Worm (Caenorhabditis elegans) whole organism, L2 larva: Measurements from ENCODE around the gene clec-238.

Source experiments
- blmp-1 ChIP-seq: sonication (generic microtip); optimal IDR thresholded peaks from 2 replicates; lab custom pipeline; 2017; ENCODE audit warnings: missing genetic modification characterization, mild to moderate bottlenecking, missing compliant biosample characterization, antibody characterized with exemption, moderate library complexity; ENCODE audit not compliant: insufficient read depth
- egl-27 ChIP-seq: sonication (generic microtip); optimal IDR thresholded peaks from 3 replicates; lab custom pipeline; 2017; ENCODE audit warnings: missing biosample characterization, missing genetic modification reagents, missing genetic modification characterization
- elt-3 ChIP-seq: sonication (generic microtip); optimal IDR thresholded peaks from 2 replicates; lab custom pipeline; 2017; ENCODE audit warnings: missing biosample characterization, missing genetic modification characterization
- fos-1 ChIP-seq: fragments of 150-350 bp; optimal IDR thresholded peaks from 2 replicates; lab custom pipeline; 2014; ENCODE audit warnings: missing biosample characterization, missing genetic modification characterization
- lin-13 ChIP-seq: fragments of 150-350 bp; optimal IDR thresholded peaks from 2 replicates; lab custom pipeline; 2014; ENCODE audit warnings: missing biosample characterization, missing genetic modification reagents, missing genetic modification characterization
- nhr-10 ChIP-seq: sonication (generic microtip); optimal IDR thresholded peaks from 2 replicates; lab custom pipeline; 2017; ENCODE audit warnings: missing biosample characterization, missing genetic modification characterization
- nhr-12 ChIP-seq: fragments of 150-350 bp; optimal IDR thresholded peaks from 2 replicates; lab custom pipeline; 2014; ENCODE audit warnings: missing biosample characterization, missing genetic modification characterization
- nhr-237 ChIP-seq: fragments of 150-350 bp; optimal IDR thresholded peaks from 2 replicates; lab custom pipeline; 2014; ENCODE audit warnings: missing biosample characterization, missing genetic modification characterization
- nhr-77 ChIP-seq: fragments of 150-350 bp; optimal IDR thresholded peaks from 2 replicates; lab custom pipeline; 2014; ENCODE audit warnings: missing biosample characterization, missing genetic modification characterization
- snpc-4 ChIP-seq: fragments of 150-350 bp; optimal IDR thresholded peaks from 2 replicates; lab custom pipeline; 2014; ENCODE audit warnings: missing biosample characterization, missing genetic modification characterization

DNA sequence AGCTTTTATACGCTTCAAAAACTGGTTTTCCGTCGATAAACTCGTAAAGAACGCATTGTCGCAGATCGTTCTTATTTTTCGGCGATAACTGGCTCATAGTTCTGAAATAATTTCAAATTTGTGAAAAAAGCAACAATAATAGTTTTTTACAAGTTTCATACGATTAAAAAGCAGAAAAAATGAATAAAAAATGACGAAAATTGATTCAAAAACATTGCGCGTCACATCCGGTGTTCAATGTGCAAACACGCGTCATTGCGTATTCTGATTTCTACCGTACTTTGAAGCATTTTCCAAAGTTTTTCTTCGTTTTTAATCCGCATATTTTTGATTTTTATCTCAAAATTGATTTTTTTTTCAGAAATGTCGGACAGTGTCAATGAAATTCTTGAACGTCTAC, 33.2 kb upstream of the clec-238 start, which contains the start of the genes fbxa-206 and Y102A5C.2:
- TF ChIP-seq egl-27 (no peak), fos-1 (tag; lab: Kevin White, UChicago) (no peak), nhr-237 (no peak), nhr-12 (tag; lab: Kevin White, UChicago) (no peak), nhr-77 (tag; lab: Kevin White, UChicago) (no peak), snpc-4 (tag; lab: Kevin White, UChicago) (no peak), elt-3 (no peak), nhr-10 (tag; lab: Kevin White, UChicago) (no peak), lin-13 (GFP tag; lab: Kevin White, UChicago) (no peak), blmp-1 (tag; lab: Kevin White, UChicago) (no peak)
